Fruit fly (Drosophila melanogaster): ENCODE data around the gene CG7564.

Gene CG7564

dm6 chr3L:17476496-17476895, 37.6 kb upstream of the CG7564 start:
- TF ChIP-seq Crg-1 (GFP tag; optimal IDR thresholded peaks at IDR 0.05) (no peak), pad (GFP tag; optimal IDR thresholded peaks at IDR 0.05) (no peak), CG1620 (GFP tag; optimal IDR thresholded peaks at IDR 0.05) (no peak), CG12768 (GFP tag; optimal IDR thresholded peaks at IDR 0.05) (no peak), kay (GFP tag; ENCODE audit: borderline replicate concordance) (no peak), Clk (GFP tag; optimal IDR thresholded peaks at IDR 0.05) (no peak), CG5204 (GFP tag; optimal IDR thresholded peaks at IDR 0.05) (no peak), CG33017 (tag; optimal IDR thresholded peaks at IDR 0.05) (no peak), CG7045 (GFP tag; optimal IDR thresholded peaks at IDR 0.05) (no peak), CG7101 (tag; optimal IDR thresholded peaks at IDR 0.05) (no peak), CG11617 (GFP tag; optimal IDR thresholded peaks at IDR 0.05) (no peak)

DNA sequence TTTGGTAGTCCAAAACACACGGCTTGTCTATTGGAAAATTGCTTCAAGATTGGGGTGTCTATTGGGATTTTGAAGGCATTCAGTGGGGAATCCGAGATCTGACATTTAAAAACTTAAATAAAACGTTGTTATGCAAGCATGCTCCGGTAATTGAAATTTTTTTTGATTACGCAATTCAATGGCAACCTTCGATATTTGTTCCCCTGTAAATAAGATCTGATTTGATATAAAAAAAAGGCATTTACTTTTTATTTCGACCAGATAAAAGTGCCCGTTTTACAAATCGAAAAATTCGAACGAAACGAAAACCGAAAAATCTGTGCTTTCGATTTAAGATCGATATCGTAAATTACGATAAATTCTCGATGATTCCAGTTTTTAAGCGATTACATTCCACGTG, 35.3 kb upstream of the CG7564 start, which contains the start of the genes CG13733 and qjt:
CG13733 (minus strand) TSS at position 101 of the 400 bp plus-strand sequence.
qjt (plus strand) TSS at position 271 of the 400 bp plus-strand sequence.
- TF ChIP-seq CG12768 (GFP tag; optimal IDR thresholded peaks at IDR 0.05), result no peak
- no peak for TF ChIP-seq cnc (optimal IDR thresholded peaks at IDR 0.05)
- TF ChIP-seq tj (GFP tag; optimal IDR thresholded peaks at IDR 0.05), result no peak
- TF ChIP-seq Mnt (GFP tag; optimal IDR thresholded peaks at IDR 0.05), result no peak
- no peak for TF ChIP-seq CG14711 (tag; optimal IDR thresholded peaks at IDR 0.05)
- no peak for TF ChIP-seq pad (GFP tag; optimal IDR thresholded peaks at IDR 0.05)
- TF ChIP-seq kay (GFP tag; ENCODE audit: borderline replicate concordance), result no peak
- no peak for TF ChIP-seq bab1 (GFP tag; optimal IDR thresholded peaks at IDR 0.05)
- TF ChIP-seq CG7045 (GFP tag; optimal IDR thresholded peaks at IDR 0.05), result no peak

dm6 chr3L:17485280-17485792, 28.8 kb upstream of the CG7564 start:
- peak; percentile 18 for TF ChIP-seq CG33017 (tag; optimal IDR thresholded peaks at IDR 0.05)
- TF ChIP-seq CG7045 (GFP tag; optimal IDR thresholded peaks at IDR 0.05), result no peak
- peak; percentile 55 for TF ChIP-seq Crg-1 (GFP tag; optimal IDR thresholded peaks at IDR 0.05)
- no peak for TF ChIP-seq cnc (optimal IDR thresholded peaks at IDR 0.05)
- TF ChIP-seq Clk (GFP tag; optimal IDR thresholded peaks at IDR 0.05), result no peak
- TF ChIP-seq Mnt (GFP tag; optimal IDR thresholded peaks at IDR 0.05), result no peak
- TF ChIP-seq pad (GFP tag; optimal IDR thresholded peaks at IDR 0.05), result peak; percentile 43
- no peak for TF ChIP-seq tj (GFP tag; optimal IDR thresholded peaks at IDR 0.05)
- TF ChIP-seq CG11617 (GFP tag; optimal IDR thresholded peaks at IDR 0.05), result peak; percentile 35
- TF ChIP-seq CG12768 (GFP tag; optimal IDR thresholded peaks at IDR 0.05), result no peak
- no peak for TF ChIP-seq cic (GFP tag; optimal IDR thresholded peaks at IDR 0.05)
- TF ChIP-seq kay (GFP tag; ENCODE audit: borderline replicate concordance), result peak; percentile 88
- TF ChIP-seq Hr96 (GFP tag; optimal IDR thresholded peaks at IDR 0.05), result peak; percentile 36
- no peak for TF ChIP-seq CG5204 (GFP tag; optimal IDR thresholded peaks at IDR 0.05)
- no peak for TF ChIP-seq toe (GFP tag; optimal IDR thresholded peaks at IDR 0.05)
- TF ChIP-seq ovo (GFP tag; optimal IDR thresholded peaks at IDR 0.05), result peak; percentile 23
- TF ChIP-seq bab1 (GFP tag; optimal IDR thresholded peaks at IDR 0.05), result no peak
- TF ChIP-seq CG7101 (tag; optimal IDR thresholded peaks at IDR 0.05), result peak; percentile 64
- no peak for TF ChIP-seq CG1620 (GFP tag; optimal IDR thresholded peaks at IDR 0.05)
- peak; percentile 2 for TF ChIP-seq CG14711 (tag; optimal IDR thresholded peaks at IDR 0.05)

- TF ChIP-seq CG12768 (GFP tag; optimal IDR thresholded peaks at IDR 0.05) (no peak), kay (GFP tag; ENCODE audit: borderline replicate concordance) (peak; percentile 49)
These were observed 28.0 kb upstream of the CG7564 start, which contains the start of gene CG6333 for dm6 chr3L:17486130-17486529. Gene CG6333 (minus strand): TSS chr3L:17486230.

dm6 chr3L:17486794-17487726, 27.0 kb upstream of the CG7564 start, which contains the start of gene Oatp74D:
Gene Oatp74D (plus strand): TSS chr3L:17487118.
- TF ChIP-seq Crg-1 (GFP tag; optimal IDR thresholded peaks at IDR 0.05), result no peak
- TF ChIP-seq CG1620 (GFP tag; optimal IDR thresholded peaks at IDR 0.05), result no peak
- peak; percentile 65 for TF ChIP-seq cic (GFP tag; optimal IDR thresholded peaks at IDR 0.05)
- TF ChIP-seq CG33017 (tag; optimal IDR thresholded peaks at IDR 0.05), result peak; percentile 38
- no peak for TF ChIP-seq CG11617 (GFP tag; optimal IDR thresholded peaks at IDR 0.05)
- peak; percentile 40 for TF ChIP-seq CG14711 (tag; optimal IDR thresholded peaks at IDR 0.05)
- TF ChIP-seq cnc (optimal IDR thresholded peaks at IDR 0.05), result no peak
- peak; percentile 33 for TF ChIP-seq CG5204 (GFP tag; optimal IDR thresholded peaks at IDR 0.05)
- TF ChIP-seq CG12768 (GFP tag; optimal IDR thresholded peaks at IDR 0.05), result peak; percentile 26
- peak; percentile 58 for TF ChIP-seq CG7101 (tag; optimal IDR thresholded peaks at IDR 0.05)
- TF ChIP-seq toe (GFP tag; optimal IDR thresholded peaks at IDR 0.05), result no peak
- peak; percentile 48 for TF ChIP-seq bab1 (GFP tag; optimal IDR thresholded peaks at IDR 0.05)
- peak; percentile 4 for TF ChIP-seq Hr96 (GFP tag; optimal IDR thresholded peaks at IDR 0.05)
- TF ChIP-seq Mnt (GFP tag; optimal IDR thresholded peaks at IDR 0.05), result peak; percentile 45
- TF ChIP-seq CG7045 (GFP tag; optimal IDR thresholded peaks at IDR 0.05), result no peak
- TF ChIP-seq ovo (GFP tag; optimal IDR thresholded peaks at IDR 0.05), result no peak
- peak; percentile 11 for TF ChIP-seq tj (GFP tag; optimal IDR thresholded peaks at IDR 0.05)
- TF ChIP-seq Clk (GFP tag; optimal IDR thresholded peaks at IDR 0.05), result no peak

All from whole organism, adult.